Fruit fly (Drosophila melanogaster) whole organism, embryonic: Measurements from ENCODE around the gene grass.

Experiments
- Ada2b ChIP-seq: fragments of 200-800 bp; sonication (Bioruptor generic); IDR thresholded peaks from 2 replicates; pipeline ENCODE4 v1.3.6; 2022; ENCODE audit warnings: missing biosample characterization, missing genetic modification characterization
- Aef1 ChIP-seq: fragments of 200-800 bp; sonication (Bioruptor generic); IDR thresholded peaks from 3 replicates; pipeline ENCODE4 v1.3.6; 2022; ENCODE audit warnings: missing biosample characterization, missing genetic modification characterization
- Asciz ChIP-seq: fragments of 200-800 bp; sonication (Bioruptor generic); optimal IDR thresholded peaks from 2 replicates; lab custom pipeline; 2017; ENCODE audit warnings: missing biosample characterization, mild to moderate bottlenecking, missing genetic modification characterization, missing genetic modification reagents
- Bgb ChIP-seq: fragments of 200-800 bp; sonication (Bioruptor generic); IDR thresholded peaks from 2 replicates; pipeline ENCODE4 v1.3.6; 2022; ENCODE audit warnings: missing biosample characterization, missing genetic modification characterization; ENCODE audit not compliant: partially characterized antibody
- CG10462 ChIP-seq: fragments of 200-800 bp; sonication (Bioruptor generic); optimal IDR thresholded peaks from 2 replicates; lab custom pipeline; 2016; ENCODE audit warnings: missing biosample characterization, missing genetic modification characterization
- CG10959 ChIP-seq: fragments of 200-800 bp; sonication (Bioruptor generic); IDR thresholded peaks from 2 replicates; pipeline ENCODE4 v1.3.6; 2022; ENCODE audit warnings: missing biosample characterization, missing genetic modification characterization
- CG10979 ChIP-seq: fragments of 200-800 bp; sonication (Bioruptor generic); optimal IDR thresholded peaks from 2 replicates; lab custom pipeline; 2018; ENCODE audit warnings: missing biosample characterization, mild to moderate bottlenecking, missing genetic modification characterization, moderate library complexity
- CG11085 ChIP-seq: fragments of 200-800 bp; sonication (Bioruptor generic); IDR thresholded peaks from 2 replicates; pipeline ENCODE4 v1.3.6; 2022; ENCODE audit warnings: missing biosample characterization, missing genetic modification characterization
- CG12219 ChIP-seq: fragments of 200-800 bp; sonication (Bioruptor generic); optimal IDR thresholded peaks from 3 replicates; lab custom pipeline; 2018; ENCODE audit warnings: missing biosample characterization, mild to moderate bottlenecking, missing genetic modification characterization
- CG14710 ChIP-seq: fragments of 200-800 bp; sonication (Bioruptor generic); optimal IDR thresholded peaks from 3 replicates; lab custom pipeline; 2019; ENCODE audit warnings: missing biosample characterization, mild to moderate bottlenecking, missing genetic modification characterization, moderate library complexity
- CG1602 ChIP-seq: fragments of 200-800 bp; sonication (Bioruptor generic); optimal IDR thresholded peaks from 3 replicates; lab custom pipeline; 2016; ENCODE audit warnings: missing biosample characterization, missing genetic modification characterization
- CG1647 ChIP-seq: fragments of 200-800 bp; sonication (Bioruptor generic); optimal IDR thresholded peaks from 3 replicates; lab custom pipeline; 2016; ENCODE audit warnings: missing biosample characterization, missing genetic modification characterization
- CG17912 ChIP-seq: fragments of 200-800 bp; sonication (Bioruptor generic); optimal IDR thresholded peaks from 2 replicates; lab custom pipeline; 2018; ENCODE audit warnings: missing biosample characterization, mild to moderate bottlenecking, missing genetic modification characterization
- CG18764 ChIP-seq: fragments of 200-800 bp; sonication (Bioruptor generic); optimal IDR thresholded peaks from 3 replicates; lab custom pipeline; 2016; ENCODE audit warnings: missing biosample characterization, missing genetic modification characterization
- CG2129 ChIP-seq: fragments of 200-800 bp; sonication (Bioruptor generic); IDR thresholded peaks from 2 replicates; pipeline ENCODE4 v1.3.6; 2022; ENCODE audit warnings: missing biosample characterization, missing genetic modification characterization; ENCODE audit not compliant: partially characterized antibody
- CG4360 ChIP-seq: fragments of 200-800 bp; sonication (Bioruptor generic); IDR thresholded peaks from 2 replicates; pipeline ENCODE4 v1.3.6; 2022; ENCODE audit warnings: missing biosample characterization, missing genetic modification characterization
- CG4820 ChIP-seq: fragments of 200-800 bp; sonication (Bioruptor generic); optimal IDR thresholded peaks from 3 replicates; lab custom pipeline; 2016; ENCODE audit warnings: missing biosample characterization, missing genetic modification characterization
- CG6854 ChIP-seq: fragments of 200-800 bp; sonication (Bioruptor generic); optimal IDR thresholded peaks from 3 replicates; lab custom pipeline; 2017; ENCODE audit warnings: missing biosample characterization, mild to moderate bottlenecking, missing genetic modification characterization
- CG7556 ChIP-seq: fragments of 200-800 bp; sonication (Bioruptor generic); optimal IDR thresholded peaks from 2 replicates; lab custom pipeline; 2017; ENCODE audit warnings: missing biosample characterization, mild to moderate bottlenecking, missing genetic modification characterization
- CG8290 ChIP-seq, 3 experiments: fragments of 200-800 bp; sonication (Bioruptor generic); optimal IDR thresholded peaks; 2 replicates each; lab custom pipeline; 2016 to 2019; ENCODE audit warnings: missing biosample characterization in 3 of 3, missing genetic modification characterization in 3 of 3, mild to moderate bottlenecking in 2 of 3, moderate library complexity in 1 of 3
- CG8478 ChIP-seq: fragments of >200 bp; optimal IDR thresholded peaks from 2 replicates; lab custom pipeline; 2018
- CG9609 ChIP-seq: fragments of 200-800 bp; sonication (Bioruptor generic); optimal IDR thresholded peaks from 3 replicates; lab custom pipeline; 2016; ENCODE audit warnings: missing biosample characterization, missing genetic modification characterization
- CG9817 ChIP-seq: fragments of 200-800 bp; sonication (Bioruptor generic); optimal IDR thresholded peaks from 2 replicates; lab custom pipeline; 2018; ENCODE audit warnings: missing biosample characterization, mild to moderate bottlenecking, missing genetic modification characterization, moderate library complexity
- Camta ChIP-seq: fragments of 200-800 bp; sonication (Bioruptor generic); optimal IDR thresholded peaks from 2 replicates; lab custom pipeline; 2016; ENCODE audit warnings: missing biosample characterization, missing genetic modification characterization
- Dad ChIP-seq: fragments of 200-800 bp; sonication (Bioruptor generic); optimal IDR thresholded peaks from 3 replicates; lab custom pipeline; 2016; ENCODE audit warnings: missing biosample characterization, missing genetic modification characterization
- Dref ChIP-seq: fragments of 200-800 bp; sonication (Bioruptor generic); IDR thresholded peaks from 2 replicates; pipeline ENCODE4 v1.3.6; 2022; ENCODE audit warnings: missing biosample characterization, missing genetic modification characterization
- E2f1 ChIP-seq: fragments of 200-800 bp; sonication (Bioruptor generic); IDR thresholded peaks from 2 replicates; pipeline ENCODE4 v1.3.6; 2022; ENCODE audit warnings: missing biosample characterization, missing genetic modification characterization
- ERR ChIP-seq: fragments of 200-800 bp; sonication (Bioruptor generic); optimal IDR thresholded peaks from 2 replicates; lab custom pipeline; 2016; ENCODE audit warnings: missing biosample characterization, missing genetic modification characterization
- Ets97D ChIP-seq: fragments of 200-800 bp; sonication (Bioruptor generic); optimal IDR thresholded peaks from 3 replicates; lab custom pipeline; 2016; ENCODE audit warnings: missing biosample characterization, missing genetic modification characterization
- Fer3 ChIP-seq: fragments of 200-800 bp; sonication (Bioruptor generic); optimal IDR thresholded peaks from 2 replicates; lab custom pipeline; 2018; ENCODE audit warnings: missing biosample characterization, mild to moderate bottlenecking, missing genetic modification characterization, moderate library complexity
- GATAe ChIP-seq: fragments of 200-800 bp; sonication (Bioruptor generic); conservative IDR thresholded peaks from 2 replicates; pipeline ENCODE4 v1.3.6; 2022; ENCODE audit warnings: missing biosample characterization, missing genetic modification characterization
- Kr ChIP-seq: fragments of 200-800 bp; sonication (Bioruptor generic); optimal IDR thresholded peaks from 2 replicates; lab custom pipeline; 2017; ENCODE audit warnings: missing biosample characterization, mild to moderate bottlenecking, missing genetic modification characterization
- Mes4 ChIP-seq: fragments of 200-800 bp; sonication (Bioruptor generic); optimal IDR thresholded peaks from 2 replicates; lab custom pipeline; 2016; ENCODE audit warnings: missing biosample characterization, missing genetic modification characterization
- Trl ChIP-seq, 3 experiments: fragments of >200 bp in 2 of 3; fragments of 200-800 bp in 1 of 3; sonication (Bioruptor generic) in 1 of 3; optimal IDR thresholded peaks; 2 replicates in 1 of 3; 3 replicates in 2 of 3; lab custom pipeline; 2016 to 2017; ENCODE audit warnings: missing biosample characterization in 1 of 3, missing genetic modification characterization in 1 of 3
- Vsx1 ChIP-seq: fragments of 200-800 bp; sonication (Bioruptor generic); optimal IDR thresholded peaks from 2 replicates; lab custom pipeline; 2017; ENCODE audit warnings: missing biosample characterization, mild to moderate bottlenecking, missing genetic modification characterization, missing genetic modification reagents
- br ChIP-seq: fragments of >200 bp; optimal IDR thresholded peaks from 2 replicates; lab custom pipeline; 2017
- caup ChIP-seq: fragments of 200-800 bp; sonication (Bioruptor generic); optimal IDR thresholded peaks from 3 replicates; lab custom pipeline; 2017; ENCODE audit warnings: missing biosample characterization, mild to moderate bottlenecking, missing genetic modification characterization, moderate library complexity; ENCODE audit not compliant: severe bottlenecking
- ci ChIP-seq: fragments of 200-800 bp; sonication (Bioruptor generic); IDR thresholded peaks from 3 replicates; pipeline ENCODE4 v1.3.6; 2022; ENCODE audit warnings: missing biosample characterization, missing genetic modification characterization
- cwo ChIP-seq: fragments of 200-800 bp; sonication (Bioruptor generic); optimal IDR thresholded peaks from 3 replicates; lab custom pipeline; 2017; ENCODE audit warnings: missing biosample characterization, missing genetic modification characterization, mild to moderate bottlenecking, moderate library complexity, missing genetic modification reagents
- en ChIP-seq: fragments of 200-800 bp; sonication (Bioruptor generic); optimal IDR thresholded peaks from 2 replicates; lab custom pipeline; 2016; ENCODE audit warnings: missing biosample characterization, missing genetic modification characterization
- pfk ChIP-seq: fragments of 200-800 bp; sonication (Bioruptor generic); optimal IDR thresholded peaks from 2 replicates; lab custom pipeline; 2018; ENCODE audit warnings: missing biosample characterization, mild to moderate bottlenecking, missing genetic modification characterization, moderate library complexity
- phol ChIP-seq: fragments of 200-800 bp; sonication (Bioruptor generic); optimal IDR thresholded peaks from 3 replicates; lab custom pipeline; 2018; ENCODE audit warnings: missing biosample characterization, mild to moderate bottlenecking, missing genetic modification characterization, moderate library complexity
- sqz ChIP-seq: fragments of 200-800 bp; sonication (Bioruptor generic); optimal IDR thresholded peaks from 3 replicates; lab custom pipeline; 2018; ENCODE audit warnings: missing biosample characterization, mild to moderate bottlenecking, missing genetic modification characterization
- stc ChIP-seq: fragments of 200-800 bp; sonication (Bioruptor generic); IDR thresholded peaks from 2 replicates; pipeline ENCODE4 v1.3.6; 2022; ENCODE audit warnings: missing biosample characterization, missing genetic modification characterization
- stwl ChIP-seq: fragments of 200-800 bp; sonication (Bioruptor generic); optimal IDR thresholded peaks from 3 replicates; lab custom pipeline; 2018; ENCODE audit warnings: missing biosample characterization, mild to moderate bottlenecking, missing genetic modification characterization, moderate library complexity
- vnd ChIP-seq: fragments of 200-800 bp; sonication (Bioruptor generic); IDR thresholded peaks from 3 replicates; pipeline ENCODE4 v1.3.6; 2022; ENCODE audit warnings: missing biosample characterization, missing genetic modification characterization; ENCODE audit not compliant: partially characterized antibody
- yki ChIP-seq: fragments of >200 bp; optimal IDR thresholded peaks from 3 replicates; lab custom pipeline; 2018
- zfh2 ChIP-seq: fragments of 200-800 bp; sonication (Bioruptor generic); optimal IDR thresholded peaks from 2 replicates; lab custom pipeline; 2016; ENCODE audit warnings: missing biosample characterization, missing genetic modification characterization

The grass gene

DNA sequence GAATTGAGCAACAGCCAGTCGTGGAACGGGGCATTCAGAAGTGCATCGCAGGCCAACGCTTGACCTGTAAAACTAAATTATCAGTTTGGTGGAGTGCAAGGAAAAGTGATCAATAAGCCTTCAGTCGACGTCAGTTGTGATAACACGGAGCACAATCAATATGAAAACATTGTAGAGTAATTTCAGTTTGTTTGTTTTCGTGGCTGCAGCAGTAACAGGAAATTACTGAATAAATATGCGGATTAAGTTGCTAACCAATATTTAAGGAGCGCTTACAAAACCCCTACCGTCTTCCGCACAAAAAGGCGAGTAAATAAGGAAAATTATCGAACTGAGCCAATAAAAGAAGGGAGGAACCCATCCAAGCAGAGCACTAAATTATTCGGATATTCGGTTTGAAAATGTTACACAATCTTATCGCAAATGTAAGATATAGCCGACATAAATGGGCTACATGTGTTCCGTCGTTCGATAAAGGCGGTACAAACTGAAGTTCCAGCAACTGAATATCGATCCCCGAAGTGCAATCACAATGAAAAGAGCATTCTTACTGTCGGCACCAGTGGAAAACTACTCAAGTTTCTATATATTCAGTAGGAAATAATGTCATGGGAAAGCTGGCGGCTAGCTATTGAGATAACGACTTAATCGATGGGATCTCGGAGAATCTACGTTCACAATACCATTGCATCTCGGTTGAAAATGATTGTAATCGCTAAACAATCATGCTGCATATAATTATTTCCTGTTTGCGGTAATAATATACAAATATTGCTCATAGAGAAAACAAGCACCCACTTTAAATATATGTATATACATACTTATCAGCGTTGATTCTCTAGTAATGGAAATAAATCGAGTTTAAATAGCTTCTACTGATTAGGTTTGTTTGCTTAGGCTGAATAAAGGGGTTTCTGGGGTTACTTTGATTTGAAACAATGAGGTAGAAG is 21.8 kb upstream of the grass start (continued):
- TF ChIP-seq Trl (optimal IDR thresholded peaks at IDR 0.05; lab: Kevin White, UChicago) (no peak), Trl (GFP tag; optimal IDR thresholded peaks at IDR 0.05; lab: Kevin White, UChicago) (peak; percentile 80), Bgb (no peak), E2f1 (peak; percentile 53; the same call in 1 of the 2 replicates), CG7556 (GFP tag; lab: Kevin White, UChicago) (peak; percentile 65), Vsx1 (GFP tag; lab: Kevin White, UChicago) (peak; percentile 89), CG1602 (GFP tag; lab: Kevin White, UChicago) (peak; percentile 71), caup (GFP tag; lab: Kevin White, UChicago) (peak; percentile 71), stc (GFP tag; lab: Robert Waterston, UW) (peak; percentile 71; the same call in 1 of the 2 replicates), CG17912 (GFP tag; lab: Kevin White, UChicago) (no peak), CG11085 (GFP tag; lab: Robert Waterston, UW) (no peak), sqz (GFP tag; lab: Kevin White, UChicago) (peak; percentile 71), CG4820 (GFP tag; lab: Kevin White, UChicago) (peak; percentile 36), pfk (GFP tag; lab: Kevin White, UChicago) (peak; percentile 21), Fer3 (peak; percentile 41), CG9609 (GFP tag; lab: Kevin White, UChicago) (no peak), CG12219 (GFP tag; lab: Kevin White, UChicago) (peak; percentile 59), CG1647 (peak; percentile 33), Dref (GFP tag; lab: Robert Waterston, UW) (no peak), CG4360 (GFP tag; lab: Robert Waterston, UW) (peak; percentile 60), CG8290 (GFP tag; optimal IDR thresholded peaks at IDR 0.05; lab: Kevin White, UChicago) (peak; percentile 75), CG8290 (tag; optimal IDR thresholded peaks at IDR 0.05; lab: Kevin White, UChicago) (peak; percentile 61 to 65), Kr (peak; percentile 91), en (peak; percentile 46), CG10959 (GFP tag; lab: Robert Waterston, UW) (peak; percentile 50; the same call in 1 of the 2 replicates), CG9817 (tag; lab: Kevin White, UChicago) (no peak), Ada2b (GFP tag; lab: Robert Waterston, UW) (peak; percentile 45; the same call in 1 of the 2 replicates), phol (tag; lab: Kevin White, UChicago) (peak; percentile 5), br (no peak), GATAe (GFP tag; lab: Robert Waterston, UW) (peak; percentile 67), CG18764 (peak; percentile 79), Asciz (peak; percentile 89), Aef1 (GFP tag; lab: Robert Waterston, UW) (no peak), CG8478 (lab: Kevin White, UChicago) (no peak), CG2129 (no peak), CG10979 (tag; lab: Kevin White, UChicago) (peak; percentile 40), vnd (GFP tag; lab: Robert Waterston, UW) (no peak), zfh2 (GFP tag; lab: Kevin White, UChicago) (no peak), Ets97D (GFP tag; lab: Kevin White, UChicago) (no peak), Mes4 (GFP tag; lab: Kevin White, UChicago) (peak; percentile 71), cwo (GFP tag; lab: Kevin White, UChicago) (peak; percentile 27), Camta (GFP tag; lab: Kevin White, UChicago) (peak; percentile 71), stwl (tag; lab: Kevin White, UChicago) (peak; percentile 38), ci (GFP tag; lab: Robert Waterston, UW) (peak; percentile 85), CG14710 (peak; percentile 69), Dad (GFP tag; lab: Kevin White, UChicago) (peak; percentile 32), yki (lab: Kevin White, UChicago) (no peak), ERR (GFP tag; lab: Kevin White, UChicago) (no peak), CG10462 (peak; percentile 66), CG6854 (GFP tag; lab: Kevin White, UChicago) (no peak)
